Worm (Caenorhabditis elegans) whole organism, late embryonic: ENCODE measurements around the gene sek-3.

ENCODE experiments used
- C08G9.2 ChIP-seq: sonication (generic microtip); optimal IDR thresholded peaks from 2 replicates; lab custom pipeline; 2016; ENCODE audit warnings: mild to moderate bottlenecking, missing genetic modification characterization, moderate library complexity, missing compliant biosample characterization
- K02D7.2 ChIP-seq: sonication (generic microtip); optimal IDR thresholded peaks from 2 replicates; lab custom pipeline; 2017; ENCODE audit warnings: mild to moderate bottlenecking, missing genetic modification characterization, missing compliant biosample characterization
- T23F11.4 ChIP-seq: fragments of 200-800 bp; sonication (Bioruptor generic); optimal IDR thresholded peaks from 2 replicates; lab custom pipeline; 2018; ENCODE audit warnings: mild to moderate bottlenecking, missing genetic modification characterization, missing compliant biosample characterization
- Y22D7AL.16 ChIP-seq: sonication (generic microtip); optimal IDR thresholded peaks from 2 replicates; lab custom pipeline; 2016; ENCODE audit warnings: missing genetic modification characterization, missing compliant biosample characterization
- ahr-1 ChIP-seq: sonication (generic microtip); optimal IDR thresholded peaks from 2 replicates; lab custom pipeline; 2016; ENCODE audit warnings: missing genetic modification characterization, missing compliant biosample characterization
- ama-1 ChIP-seq: fragments of 150-350 bp; optimal IDR thresholded peaks from 2 replicates; lab custom pipeline; 2014
- ceh-14 ChIP-seq: sonication (generic microtip); optimal IDR thresholded peaks from 2 replicates; lab custom pipeline; 2016; ENCODE audit warnings: missing genotype, missing genetic modification characterization, missing compliant biosample characterization
- ceh-18 ChIP-seq: sonication (generic microtip); optimal IDR thresholded peaks from 2 replicates; lab custom pipeline; 2016; ENCODE audit warnings: missing genetic modification characterization, missing compliant biosample characterization
- ceh-19 ChIP-seq: fragments of 200-800 bp; sonication (Bioruptor generic); optimal IDR thresholded peaks from 2 replicates; lab custom pipeline; 2018; ENCODE audit warnings: mild to moderate bottlenecking, missing genetic modification characterization, missing compliant biosample characterization
- ceh-2 ChIP-seq: sonication (generic microtip); optimal IDR thresholded peaks from 2 replicates; lab custom pipeline; 2016; ENCODE audit warnings: missing genotype, missing genetic modification characterization, missing compliant biosample characterization
- ceh-22 ChIP-seq: sonication (generic microtip); optimal IDR thresholded peaks from 2 replicates; lab custom pipeline; 2017; ENCODE audit warnings: missing biosample characterization, missing genetic modification characterization
- ceh-24 ChIP-seq: sonication (generic microtip); optimal IDR thresholded peaks from 2 replicates; lab custom pipeline; 2016; ENCODE audit warnings: mild to moderate bottlenecking, missing genetic modification characterization, missing compliant biosample characterization
- ceh-30 ChIP-seq: fragments of 150-350 bp; optimal IDR thresholded peaks from 2 replicates; lab custom pipeline; 2014; ENCODE audit warnings: missing biosample characterization, missing genetic modification characterization
- ceh-31 ChIP-seq: sonication (generic microtip); optimal IDR thresholded peaks from 2 replicates; lab custom pipeline; 2016; ENCODE audit warnings: missing genetic modification characterization, missing compliant biosample characterization
- ceh-34 ChIP-seq: sonication (generic microtip); optimal IDR thresholded peaks from 2 replicates; lab custom pipeline; 2016; ENCODE audit warnings: mild to moderate bottlenecking, missing genetic modification characterization, missing compliant biosample characterization
- ceh-48 ChIP-seq: sonication (generic microtip); optimal IDR thresholded peaks from 2 replicates; lab custom pipeline; 2016; ENCODE audit warnings: missing genetic modification characterization, inconsistent platforms, missing compliant biosample characterization
- che-1 ChIP-seq: sonication (generic microtip); optimal IDR thresholded peaks from 2 replicates; lab custom pipeline; 2016; ENCODE audit warnings: mild to moderate bottlenecking, missing genetic modification characterization, missing compliant biosample characterization
- elt-2 ChIP-seq: sonication (generic microtip); optimal IDR thresholded peaks from 2 replicates; lab custom pipeline; 2016; ENCODE audit warnings: missing genetic modification reagents, missing genetic modification characterization, missing compliant biosample characterization
- ets-4 ChIP-seq: sonication (generic microtip); optimal IDR thresholded peaks from 2 replicates; lab custom pipeline; 2016; ENCODE audit warnings: missing genetic modification characterization, missing compliant biosample characterization
- fkh-10 ChIP-seq: fragments of 150-350 bp; optimal IDR thresholded peaks from 2 replicates; lab custom pipeline; 2014; ENCODE audit warnings: missing biosample characterization, missing genetic modification reagents, missing genetic modification characterization
- hlh-13 ChIP-seq: fragments of 200-800 bp; sonication (Bioruptor generic); optimal IDR thresholded peaks from 2 replicates; lab custom pipeline; 2018; ENCODE audit warnings: mild to moderate bottlenecking, missing genetic modification characterization, missing compliant biosample characterization
- hlh-15 ChIP-seq: sonication (generic microtip); optimal IDR thresholded peaks from 2 replicates; lab custom pipeline; 2016; ENCODE audit warnings: missing genetic modification characterization, missing compliant biosample characterization
- hlh-8 ChIP-seq: sonication (generic microtip); optimal IDR thresholded peaks from 2 replicates; lab custom pipeline; 2016; ENCODE audit warnings: missing genotype, missing genetic modification characterization, missing compliant biosample characterization
- lim-6 ChIP-seq: sonication (generic microtip); optimal IDR thresholded peaks from 2 replicates; lab custom pipeline; 2016; ENCODE audit warnings: missing genetic modification characterization, missing compliant biosample characterization
- lin-11 ChIP-seq: fragments of 200-800 bp; sonication (Bioruptor generic); optimal IDR thresholded peaks from 2 replicates; lab custom pipeline; 2018; ENCODE audit warnings: mild to moderate bottlenecking, missing genetic modification characterization, missing compliant biosample characterization
- madf-2 ChIP-seq: sonication (generic microtip); optimal IDR thresholded peaks from 2 replicates; lab custom pipeline; 2017; ENCODE audit warnings: missing genetic modification characterization, missing compliant biosample characterization
- mec-3 ChIP-seq: sonication (generic microtip); optimal IDR thresholded peaks from 2 replicates; lab custom pipeline; 2016; ENCODE audit warnings: borderline replicate concordance, missing genetic modification characterization, missing compliant biosample characterization
- nfya-1 ChIP-seq: sonication (generic microtip); optimal IDR thresholded peaks from 2 replicates; lab custom pipeline; 2017; ENCODE audit warnings: missing genetic modification characterization, mild to moderate bottlenecking, missing compliant biosample characterization, antibody characterized with exemption, moderate library complexity
- npax-4 ChIP-seq: sonication (generic microtip); optimal IDR thresholded peaks from 2 replicates; lab custom pipeline; 2016; ENCODE audit warnings: missing genetic modification characterization, missing compliant biosample characterization
- pat-9 ChIP-seq: fragments of 200-800 bp; sonication (Bioruptor generic); optimal IDR thresholded peaks from 2 replicates; lab custom pipeline; 2018; ENCODE audit warnings: mild to moderate bottlenecking, missing genetic modification characterization, moderate library complexity, missing compliant biosample characterization
- pha-2 ChIP-seq: sonication (generic microtip); optimal IDR thresholded peaks from 2 replicates; lab custom pipeline; 2017; ENCODE audit warnings: mild to moderate bottlenecking, missing genetic modification characterization, missing compliant biosample characterization
- pha-4 ChIP-seq: fragments of 150-350 bp; optimal IDR thresholded peaks from 2 replicates; lab custom pipeline; 2018; ENCODE audit warnings: missing biosample characterization, missing genetic modification reagents, missing genetic modification characterization
- ref-2 ChIP-seq: sonication (generic microtip); optimal IDR thresholded peaks from 2 replicates; lab custom pipeline; 2016; ENCODE audit warnings: missing genetic modification characterization, missing compliant biosample characterization
- rnt-1 ChIP-seq: sonication (generic microtip); optimal IDR thresholded peaks from 2 replicates; lab custom pipeline; 2016; ENCODE audit warnings: missing genetic modification characterization, missing compliant biosample characterization
- sox-2 ChIP-seq: fragments of 200-800 bp; sonication (Bioruptor generic); IDR thresholded peaks from 2 replicates; pipeline ENCODE4 v1.3.6; 2022; ENCODE audit warnings: missing genetic modification reagents, missing genetic modification characterization, missing compliant biosample characterization
- sox-4 ChIP-seq: sonication (generic microtip); optimal IDR thresholded peaks from 2 replicates; lab custom pipeline; 2017; ENCODE audit warnings: mild to moderate bottlenecking, missing genetic modification characterization, inconsistent platforms, missing compliant biosample characterization
- unc-3 ChIP-seq, 2 experiments: fragments of 200-800 bp in 1 of 2; sonication (Bioruptor generic) in 1 of 2; sonication (generic microtip) in 1 of 2; conservative IDR thresholded peaks in 1 of 2; optimal IDR thresholded peaks in 1 of 2; 2 replicates each; pipeline versions ENCODE4 v1.3.6 to Lab custom; 2016 to 2022; ENCODE audit warnings: missing compliant biosample characterization in 2 of 2, missing genetic modification characterization in 2 of 2, missing genetic modification reagents in 1 of 2
- unc-42 ChIP-seq: sonication (generic microtip); optimal IDR thresholded peaks from 2 replicates; lab custom pipeline; 2016; ENCODE audit warnings: missing genotype, missing genetic modification characterization, missing compliant biosample characterization
- unc-55 ChIP-seq: sonication (generic microtip); optimal IDR thresholded peaks from 2 replicates; lab custom pipeline; 2017; ENCODE audit warnings: missing biosample characterization, missing genetic modification reagents, missing genetic modification characterization
- zip-5 ChIP-seq: sonication (generic microtip); optimal IDR thresholded peaks from 2 replicates; lab custom pipeline; 2016; ENCODE audit warnings: missing genetic modification characterization, missing compliant biosample characterization
- ztf-16 ChIP-seq: sonication (generic microtip); optimal IDR thresholded peaks from 2 replicates; lab custom pipeline; 2017; ENCODE audit warnings: missing genetic modification characterization, missing compliant biosample characterization

The sek-3 gene

DNA sequence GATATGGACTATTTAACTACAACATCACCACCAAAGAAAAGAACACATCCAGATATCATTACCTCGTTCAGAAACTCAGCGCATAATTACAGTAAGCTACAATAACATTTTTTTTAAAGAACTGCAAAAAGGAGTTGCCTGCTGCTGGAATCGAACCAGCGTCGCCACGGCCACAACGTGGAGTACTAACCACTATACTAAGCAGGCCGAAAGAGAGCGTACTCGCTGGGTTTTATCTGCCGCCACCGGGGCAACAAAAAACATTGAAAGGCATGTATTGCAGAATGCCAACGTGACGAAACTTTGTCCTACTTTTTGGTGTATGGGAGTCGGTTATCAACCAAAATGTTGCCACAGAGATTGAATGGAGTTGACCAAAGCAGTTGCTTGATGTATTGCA lies 5.0 kb downstream of the sek-3 start (continued):
- peak; percentile 15 for TF ChIP-seq hlh-13 (GFP tag; lab: Kevin White, UChicago)
- TF ChIP-seq sox-2 (GFP tag; lab: Robert Waterston, UW): peak; percentile 52
- TF ChIP-seq pha-2: peak; percentile 52
- peak; percentile 65 for TF ChIP-seq che-1 (tag; lab: Kevin White, UChicago)
- TF ChIP-seq unc-42 (tag; lab: Kevin White, UChicago): no peak
- TF ChIP-seq ceh-18 (tag; lab: Kevin White, UChicago): peak; percentile 52
- TF ChIP-seq nfya-1 (tag; lab: Kevin White, UChicago): no peak
- peak; percentile 44 for TF ChIP-seq Y22D7AL.16 (tag; lab: Kevin White, UChicago)
- TF ChIP-seq ceh-24: peak; percentile 7
- peak; percentile 36 for TF ChIP-seq ref-2 (tag; lab: Kevin White, UChicago)
- TF ChIP-seq mec-3 (tag; lab: Kevin White, UChicago): no peak
- TF ChIP-seq lim-6 (tag; lab: Kevin White, UChicago): no peak
- no peak for TF ChIP-seq ets-4 (tag; lab: Kevin White, UChicago)
- TF ChIP-seq madf-2 (tag; lab: Kevin White, UChicago): peak; percentile 10
- peak; percentile 30 for TF ChIP-seq elt-2
- peak; percentile 49 for TF ChIP-seq sox-4 (tag; lab: Kevin White, UChicago)
- no peak for TF ChIP-seq zip-5
- peak; percentile 12 for TF ChIP-seq T23F11.4 (GFP tag; lab: Kevin White, UChicago)
- TF ChIP-seq ceh-31 (tag; lab: Kevin White, UChicago): peak; percentile 3
- no peak for TF ChIP-seq K02D7.2
- TF ChIP-seq npax-4 (tag; lab: Kevin White, UChicago): no peak
- peak; percentile 4 for TF ChIP-seq C08G9.2
- TF ChIP-seq ztf-16 (tag; lab: Kevin White, UChicago): peak; percentile 21
- 0 out of 2 replicates have a peak, but pooled peaks have one; percentile 25 for TF ChIP-seq unc-3 (GFP tag; conservative IDR thresholded peaks at IDR 0.05; lab: Robert Waterston, UW)
- TF ChIP-seq unc-3 (tag; optimal IDR thresholded peaks at IDR 0.05; lab: Kevin White, UChicago): peak; percentile 18
- TF ChIP-seq ceh-30 (tag; lab: Kevin White, UChicago): no peak
- no peak for TF ChIP-seq fkh-10
- TF ChIP-seq pat-9 (tag; lab: Kevin White, UChicago): no peak
- TF ChIP-seq ceh-2 (tag; lab: Kevin White, UChicago): peak; percentile 13
- no peak for TF ChIP-seq pha-4
- peak; percentile 6 for TF ChIP-seq ceh-34 (tag; lab: Kevin White, UChicago)
- TF ChIP-seq ahr-1 (tag; lab: Kevin White, UChicago): no peak
- TF ChIP-seq ceh-19 (GFP tag; lab: Kevin White, UChicago): peak; percentile 30
- no peak for TF ChIP-seq ceh-48 (tag; lab: Kevin White, UChicago)

DNA sequence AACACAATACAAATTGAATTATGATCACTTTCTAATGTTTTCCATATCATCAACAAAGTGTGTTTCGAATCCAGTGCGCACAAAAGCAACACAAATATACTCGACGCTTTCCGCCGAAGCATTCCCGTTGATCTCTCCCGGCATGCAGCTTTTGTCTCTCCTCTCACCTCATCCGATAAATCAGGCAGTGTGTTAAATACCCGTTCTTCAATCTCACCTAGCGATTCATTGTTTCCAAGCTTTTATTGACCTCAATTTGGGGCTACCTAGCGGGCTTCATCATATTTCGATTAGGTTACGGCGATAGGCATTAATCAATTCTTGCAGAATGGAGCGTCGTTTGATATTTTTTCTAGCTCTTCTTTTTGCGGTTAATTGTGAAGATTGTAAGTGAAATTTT lies 6.6 kb downstream of the sek-3 start, which contains the start of gene ZC449.1:
ZC449.1 (plus strand) TSS at position 121 of the 400 bp plus-strand sequence.
- TF ChIP-seq ets-4 (tag; lab: Kevin White, UChicago) (no peak), ceh-22 (tag; lab: Kevin White, UChicago) (no peak), unc-55 (GFP tag; lab: Kevin White, UChicago) (no peak), rnt-1 (no peak), fkh-10 (no peak), unc-3 (GFP tag; conservative IDR thresholded peaks at IDR 0.05; lab: Robert Waterston, UW) (no peak), unc-3 (tag; optimal IDR thresholded peaks at IDR 0.05; lab: Kevin White, UChicago) (no peak), ceh-31 (tag; lab: Kevin White, UChicago) (no peak), hlh-15 (tag; lab: Kevin White, UChicago) (no peak), hlh-8 (tag; lab: Kevin White, UChicago) (no peak), ceh-14 (tag; lab: Kevin White, UChicago) (no peak), ama-1 (lab: Kevin White, UChicago) (no peak), ceh-18 (tag; lab: Kevin White, UChicago) (no peak), ceh-34 (tag; lab: Kevin White, UChicago) (no peak), lin-11 (tag; lab: Kevin White, UChicago) (no peak), madf-2 (tag; lab: Kevin White, UChicago) (no peak)
